Worm (Caenorhabditis elegans): ENCODE results near the gene smi-1.

ce11 chrIII:1859532-1859931, 18.6 kb upstream of the smi-1 start, which contains the start of gene ddp-1:
- TF ChIP-seq ceh-43 (GFP tag; optimal IDR thresholded peaks at IDR 0.05) (peak; percentile 85), nhr-28 (tag; optimal IDR thresholded peaks at IDR 0.05) (no peak), unc-39 (tag; optimal IDR thresholded peaks at IDR 0.05) (no peak), unc-62 (GFP tag; optimal IDR thresholded peaks at IDR 0.05) (peak; percentile 6), nhr-237 (tag; optimal IDR thresholded peaks at IDR 0.05) (peak; percentile 70), elt-3 (tag; optimal IDR thresholded peaks at IDR 0.05) (no peak), ces-1 (GFP tag; optimal IDR thresholded peaks at IDR 0.05) (peak; percentile 88), lin-13 (tag; optimal IDR thresholded peaks at IDR 0.05) (peak; percentile 99), flh-1 (GFP tag; optimal IDR thresholded peaks at IDR 0.05) (peak; percentile 54), snpc-4 (tag; optimal IDR thresholded peaks at IDR 0.05) (no peak), ztf-11 (tag; optimal IDR thresholded peaks at IDR 0.05) (peak; percentile 47), elt-1 (tag; optimal IDR thresholded peaks at IDR 0.05; ENCODE audit: borderline replicate concordance, insufficient read depth) (no peak), lsy-2 (tag; optimal IDR thresholded peaks at IDR 0.05) (peak; percentile 84)
